Worm (Caenorhabditis elegans) whole organism, early embryonic: ENCODE measurements around the gene Y76B12C.6.

ENCODE experiments used
- B0310.2 ChIP-seq: sonication (generic microtip); optimal IDR thresholded peaks from 2 replicates; lab custom pipeline; 2016; ENCODE audit warnings: mild to moderate bottlenecking, missing genetic modification characterization, missing compliant biosample characterization
- F13C5.2 ChIP-seq: sonication (generic microtip); optimal IDR thresholded peaks from 2 replicates; lab custom pipeline; 2017; ENCODE audit warnings: mild to moderate bottlenecking, missing genetic modification characterization, inconsistent platforms, missing compliant biosample characterization
- aly-1 ChIP-seq: sonication (generic microtip); optimal IDR thresholded peaks from 2 replicates; lab custom pipeline; 2016; ENCODE audit warnings: missing genetic modification characterization, missing compliant biosample characterization
- ama-1 ChIP-seq: fragments of 150-350 bp; optimal IDR thresholded peaks from 2 replicates; lab custom pipeline; 2014
- ceh-13 ChIP-seq: fragments of 200-800 bp; sonication (Bioruptor generic); optimal IDR thresholded peaks from 2 replicates; lab custom pipeline; 2018; ENCODE audit warnings: mild to moderate bottlenecking, missing genetic modification characterization, missing compliant biosample characterization
- ceh-36 ChIP-seq: sonication (generic microtip); optimal IDR thresholded peaks from 2 replicates; lab custom pipeline; 2016; ENCODE audit warnings: missing genetic modification characterization, inconsistent platforms, missing compliant biosample characterization
- ets-7 ChIP-seq: sonication (generic microtip); optimal IDR thresholded peaks from 2 replicates; lab custom pipeline; 2016; ENCODE audit warnings: missing genotype, missing genetic modification characterization, missing compliant biosample characterization
- flt-1 ChIP-seq: fragments of 200-800 bp; sonication (Bioruptor generic); IDR thresholded peaks from 2 replicates; pipeline ENCODE4 v1.3.6; 2022; ENCODE audit warnings: missing genetic modification characterization, missing compliant biosample characterization
- hmbx-1 ChIP-seq: sonication (generic microtip); optimal IDR thresholded peaks from 2 replicates; lab custom pipeline; 2016; ENCODE audit warnings: mild to moderate bottlenecking, missing genetic modification characterization, missing compliant biosample characterization
- hmg-4 ChIP-seq: fragments of 200-800 bp; sonication (Bioruptor generic); optimal IDR thresholded peaks from 2 replicates; lab custom pipeline; 2018; ENCODE audit warnings: mild to moderate bottlenecking, missing genetic modification characterization, missing compliant biosample characterization
- hnd-1 ChIP-seq: sonication (generic microtip); optimal IDR thresholded peaks from 2 replicates; lab custom pipeline; 2016; ENCODE audit warnings: missing genetic modification characterization, missing compliant biosample characterization
- pes-1 ChIP-seq: fragments of 200-800 bp; sonication (Bioruptor generic); IDR thresholded peaks from 2 replicates; pipeline ENCODE4 v1.3.6; 2022; ENCODE audit warnings: missing genetic modification reagents, missing genetic modification characterization, missing compliant biosample characterization
- scrt-1 ChIP-seq: fragments of 200-800 bp; sonication (Bioruptor generic); IDR thresholded peaks from 2 replicates; pipeline ENCODE4 v1.3.6; 2022; ENCODE audit warnings: missing genetic modification characterization, missing compliant biosample characterization
- sea-1 ChIP-seq: fragments of 200-800 bp; sonication (Bioruptor generic); conservative IDR thresholded peaks from 2 replicates; pipeline ENCODE4 v1.3.6; 2022; ENCODE audit warnings: missing genetic modification characterization, missing compliant biosample characterization
- tbx-11 ChIP-seq: fragments of 200-800 bp; sonication (Bioruptor generic); IDR thresholded peaks from 2 replicates; pipeline ENCODE4 v1.3.6; 2022; ENCODE audit warnings: missing genetic modification characterization, missing compliant biosample characterization
- tbx-37 ChIP-seq: fragments of 200-800 bp; sonication (Bioruptor generic); conservative IDR thresholded peaks from 2 replicates; pipeline ENCODE4 v1.3.6; 2022; ENCODE audit warnings: missing genetic modification reagents, missing genetic modification characterization, missing compliant biosample characterization
- tra-4 ChIP-seq: sonication (generic microtip); optimal IDR thresholded peaks from 2 replicates; lab custom pipeline; 2017; ENCODE audit warnings: missing genetic modification characterization, missing compliant biosample characterization

Y76B12C.6 gene

DNA sequence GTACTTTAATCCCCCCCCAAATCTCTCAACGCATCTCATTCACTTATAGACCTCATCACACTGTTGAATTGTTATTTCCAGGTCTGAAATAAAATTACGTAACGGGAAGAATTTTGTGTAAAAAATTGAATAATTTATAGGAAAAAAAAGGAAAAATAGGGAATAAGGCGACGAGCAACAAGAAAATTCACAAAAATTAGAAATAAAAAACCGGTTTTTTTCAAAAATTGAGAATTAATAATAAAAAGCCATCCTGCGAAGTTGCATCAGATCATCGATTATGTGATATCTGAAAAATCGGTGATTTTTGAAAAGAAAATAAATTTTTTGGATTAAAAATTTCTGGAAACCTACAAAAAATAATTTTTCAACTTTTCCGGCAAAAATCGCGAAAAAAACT, 27.7 kb downstream of the Y76B12C.6 start:
- peak; percentile 2 for TF ChIP-seq ceh-36
- no peak for TF ChIP-seq tbx-11 (GFP tag; lab: Robert Waterston, UW)

DNA sequence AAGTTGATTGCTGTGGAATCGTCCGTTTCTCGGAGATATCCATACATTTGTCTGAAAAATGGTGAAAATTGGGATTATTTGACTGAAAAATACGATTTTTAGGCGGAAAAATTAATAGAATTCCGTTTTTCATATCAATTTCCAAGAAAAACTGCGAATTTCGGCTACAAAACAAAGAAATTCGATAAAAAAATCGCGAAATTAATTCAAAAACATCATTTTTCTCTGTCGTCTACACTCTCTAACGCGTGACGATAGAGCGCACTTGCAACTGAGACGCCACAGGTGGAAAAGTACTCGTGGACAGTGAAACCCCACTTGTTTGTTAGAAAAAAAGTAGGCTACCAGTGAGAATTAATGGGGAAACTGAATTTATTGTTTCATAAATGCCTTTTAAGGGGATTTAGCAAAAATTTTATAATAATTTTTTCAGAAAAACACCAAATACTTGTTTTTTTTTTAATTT, 51.8 kb downstream of the Y76B12C.6 start, which contains the start of gene cpsf-1:
TSS of gene cpsf-1 (minus strand) at position 51 of the 466 bp plus-strand sequence.
- TF ChIP-seq hmbx-1 (tag; lab: Kevin White, UChicago) (no peak), tbx-11 (GFP tag; lab: Robert Waterston, UW) (no peak), scrt-1 (GFP tag; lab: Robert Waterston, UW) (no peak), hnd-1 (tag; lab: Kevin White, UChicago) (no peak), pes-1 (GFP tag; lab: Robert Waterston, UW) (peak; percentile 77), ceh-13 (GFP tag; lab: Kevin White, UChicago) (no peak), F13C5.2 (peak; percentile 61), ceh-36 (no peak), aly-1 (tag; lab: Kevin White, UChicago) (no peak), flt-1 (GFP tag; lab: Robert Waterston, UW) (peak; percentile 54; the same call in 1 of the 2 replicates), sea-1 (no peak), ama-1 (lab: Kevin White, UChicago) (no peak), B0310.2 (tag; lab: Kevin White, UChicago) (no peak), tbx-37 (GFP tag; lab: Robert Waterston, UW) (peak; percentile 69), tra-4 (tag; lab: Kevin White, UChicago) (no peak), hmg-4 (GFP tag; lab: Kevin White, UChicago) (no peak), ets-7 (tag; lab: Kevin White, UChicago) (no peak)

DNA sequence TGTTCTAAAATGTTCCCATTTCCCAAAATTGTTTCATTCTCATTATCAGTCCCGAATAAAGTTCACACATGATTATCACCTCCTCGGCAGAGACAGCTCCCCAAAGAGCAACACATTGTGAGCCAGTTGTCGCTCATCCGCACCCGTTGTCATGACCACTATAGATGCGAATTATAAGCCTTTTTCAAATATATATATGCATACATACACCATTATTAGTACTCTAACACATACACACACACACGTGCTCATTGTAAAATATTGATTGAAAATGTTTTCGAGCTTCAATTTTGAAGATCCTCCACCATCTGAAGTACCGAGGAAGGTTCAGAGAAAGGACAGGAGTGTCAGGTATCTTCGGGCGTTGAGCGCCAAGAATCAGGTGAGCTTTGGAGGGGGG, 55.8 kb downstream of the Y76B12C.6 start, which contains the start of the genes Y76B12C.9 and cng-2:
TSS of gene Y76B12C.9 (minus strand) at position 101 of the 400 bp plus-strand sequence.
TSS of gene cng-2 (plus strand) at position 218 of the 400 bp plus-strand sequence.
- TF ChIP-seq tra-4 (tag; lab: Kevin White, UChicago), result no peak
- no peak for TF ChIP-seq tbx-11 (GFP tag; lab: Robert Waterston, UW)
- TF ChIP-seq ets-7 (tag; lab: Kevin White, UChicago), result no peak
- TF ChIP-seq aly-1 (tag; lab: Kevin White, UChicago), result no peak
- no peak for TF ChIP-seq sea-1
- TF ChIP-seq scrt-1 (GFP tag; lab: Robert Waterston, UW), result no peak
- no peak for TF ChIP-seq flt-1 (GFP tag; lab: Robert Waterston, UW)
- TF ChIP-seq hmbx-1 (tag; lab: Kevin White, UChicago), result no peak

DNA sequence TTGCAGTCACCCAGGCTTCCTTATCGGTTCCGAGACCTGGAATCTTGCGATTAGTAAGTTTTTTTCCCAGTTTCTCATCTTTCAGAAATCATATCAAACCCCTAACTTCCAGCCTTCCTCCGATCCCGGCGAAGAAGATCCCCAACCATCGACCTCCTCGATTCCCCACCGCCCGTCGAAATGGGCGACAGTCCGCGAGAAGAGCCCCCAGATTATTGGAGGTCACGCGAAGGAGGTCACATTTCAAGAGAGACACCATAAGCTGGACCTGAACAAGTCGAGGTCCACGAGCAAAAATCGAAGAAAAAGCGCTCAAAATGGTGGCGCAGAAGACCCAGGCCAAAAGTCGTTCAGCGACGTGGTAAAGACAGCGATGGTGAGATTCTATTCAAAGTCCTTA, 56.3 kb downstream of the Y76B12C.6 start:
- TF ChIP-seq scrt-1 (GFP tag; lab: Robert Waterston, UW), result no peak
- TF ChIP-seq pes-1 (GFP tag; lab: Robert Waterston, UW), result no peak
- TF ChIP-seq tra-4 (tag; lab: Kevin White, UChicago), result no peak
- TF ChIP-seq F13C5.2, result no peak
- no peak for TF ChIP-seq ceh-13 (GFP tag; lab: Kevin White, UChicago)
- TF ChIP-seq B0310.2 (tag; lab: Kevin White, UChicago), result no peak
- no peak for TF ChIP-seq hmbx-1 (tag; lab: Kevin White, UChicago)
- no peak for TF ChIP-seq aly-1 (tag; lab: Kevin White, UChicago)
- no peak for TF ChIP-seq sea-1
- no peak for TF ChIP-seq ceh-36
- TF ChIP-seq ama-1 (lab: Kevin White, UChicago), result no peak
- no peak for TF ChIP-seq tbx-11 (GFP tag; lab: Robert Waterston, UW)
- no peak for TF ChIP-seq hmg-4 (GFP tag; lab: Kevin White, UChicago)
- no peak for TF ChIP-seq hnd-1 (tag; lab: Kevin White, UChicago)
- TF ChIP-seq flt-1 (GFP tag; lab: Robert Waterston, UW), result no peak
- TF ChIP-seq tbx-37 (GFP tag; lab: Robert Waterston, UW), result no peak
- TF ChIP-seq ets-7 (tag; lab: Kevin White, UChicago), result no peak
